Worm (Caenorhabditis elegans) whole organism, L1 larva: ENCODE data around the gene Y60A3A.16.
"Not testable (repeated sequence)": the region's sequence is repeated elsewhere in the genome, so short reads cannot be mapped to it uniquely, and the experiment has no call there.

Experiments used
- aha-1 ChIP-seq: fragments of 150-350 bp; optimal IDR thresholded peaks from 2 replicates; lab custom pipeline; 2014; ENCODE audit warnings: missing biosample characterization, missing genetic modification characterization
- ama-1 ChIP-seq: fragments of 150-350 bp; optimal IDR thresholded peaks from 2 replicates; lab custom pipeline; 2014
- blmp-1 ChIP-seq: fragments of 150-350 bp; optimal IDR thresholded peaks from 2 replicates; lab custom pipeline; 2014; ENCODE audit warnings: missing biosample characterization, missing genetic modification characterization
- ceh-82 ChIP-seq, 3 experiments: fragments of 150-350 bp in 1 of 3; sonication (generic microtip) in 2 of 3; optimal IDR thresholded peaks; 2 replicates each; lab custom pipeline; 2014 to 2017; ENCODE audit warnings: missing biosample characterization in 3 of 3, missing genetic modification characterization in 3 of 3
- ceh-88 ChIP-seq: fragments of 200-800 bp; sonication (Bioruptor generic); IDR thresholded peaks from 2 replicates; pipeline ENCODE4 v1.3.6; 2022; ENCODE audit warnings: missing genetic modification characterization, missing compliant biosample characterization
- hlh-4 ChIP-seq: sonication (generic microtip); optimal IDR thresholded peaks from 2 replicates; lab custom pipeline; 2016; ENCODE audit warnings: mild to moderate bottlenecking, missing genetic modification characterization, missing compliant biosample characterization
- pqm-1 ChIP-seq: sonication (generic microtip); optimal IDR thresholded peaks from 3 replicates; lab custom pipeline; 2017; ENCODE audit warnings: missing biosample characterization, missing genetic modification characterization
- rnt-1 ChIP-seq: sonication (generic microtip); optimal IDR thresholded peaks from 2 replicates; lab custom pipeline; 2016; ENCODE audit warnings: mild to moderate bottlenecking, missing genetic modification characterization, moderate library complexity, missing compliant biosample characterization
- snpc-4 ChIP-seq: fragments of 150-350 bp; optimal IDR thresholded peaks from 2 replicates; lab custom pipeline; 2014; ENCODE audit warnings: missing biosample characterization, missing genetic modification characterization
- unc-130 ChIP-seq: fragments of 150-350 bp; optimal IDR thresholded peaks from 2 replicates; lab custom pipeline; 2017; ENCODE audit warnings: missing biosample characterization, missing genetic modification characterization, inconsistent platforms
- ztf-11 ChIP-seq, 2 experiments: sonication (generic microtip); optimal IDR thresholded peaks; 2 replicates each; lab custom pipeline; 2016 to 2017; ENCODE audit warnings: missing genetic modification characterization in 2 of 2, missing biosample characterization in 1 of 2, missing compliant biosample characterization in 1 of 2

ce11 chrV:19949721-19950120 is 27.2 kb upstream of the Y60A3A.16 start, which contains the start of gene Y60A3A.8:
- not testable (repeated sequence) for TF ChIP-seq unc-130 (tag; lab: Kevin White, UChicago); ama-1 (lab: Kevin White, UChicago); pqm-1 (tag; lab: Kevin White, UChicago); hlh-4 (tag; lab: Kevin White, UChicago); ceh-88 (GFP tag; lab: Robert Waterston, UW); ceh-82 (tag; optimal IDR thresholded peaks at IDR 0.05; lab: Kevin White, UChicago); blmp-1 (tag; lab: Kevin White, UChicago); rnt-1 (tag; lab: Kevin White, UChicago); ztf-11 (tag; optimal IDR thresholded peaks at IDR 0.05; lab: Kevin White, UChicago); snpc-4 (tag; lab: Kevin White, UChicago); aha-1 (tag; lab: Kevin White, UChicago)
